Worm (Caenorhabditis elegans): Measurements from ENCODE around the gene chil-17.

ce11 chrII:9443522-9443921 lies 3.6 kb upstream of the chil-17 start, which contains the start of gene chil-15:
- no peak for TF ChIP-seq B0310.2 (tag; optimal IDR thresholded peaks at IDR 0.05)
- TF ChIP-seq ceh-13 (GFP tag; optimal IDR thresholded peaks at IDR 0.05), result no peak
- no peak for TF ChIP-seq flt-1 (GFP tag; IDR thresholded peaks at IDR 0.05)
- no peak for TF ChIP-seq ama-1 (optimal IDR thresholded peaks at IDR 0.05)
- no peak for TF ChIP-seq ceh-36 (tag; optimal IDR thresholded peaks at IDR 0.05)
- no peak for TF ChIP-seq tbx-11 (GFP tag; IDR thresholded peaks at IDR 0.05)
- no peak for TF ChIP-seq aly-1 (tag; optimal IDR thresholded peaks at IDR 0.05)
- TF ChIP-seq hnd-1 (tag; optimal IDR thresholded peaks at IDR 0.05), result no peak
- TF ChIP-seq F13C5.2 (tag; optimal IDR thresholded peaks at IDR 0.05), result no peak
- no peak for TF ChIP-seq tra-4 (tag; optimal IDR thresholded peaks at IDR 0.05)
- no peak for TF ChIP-seq ets-7 (tag; optimal IDR thresholded peaks at IDR 0.05)
- TF ChIP-seq scrt-1 (GFP tag; IDR thresholded peaks at IDR 0.05), result no peak
